Fruit fly (Drosophila melanogaster): ENCODE measurements around the gene RpL28.

DNA sequence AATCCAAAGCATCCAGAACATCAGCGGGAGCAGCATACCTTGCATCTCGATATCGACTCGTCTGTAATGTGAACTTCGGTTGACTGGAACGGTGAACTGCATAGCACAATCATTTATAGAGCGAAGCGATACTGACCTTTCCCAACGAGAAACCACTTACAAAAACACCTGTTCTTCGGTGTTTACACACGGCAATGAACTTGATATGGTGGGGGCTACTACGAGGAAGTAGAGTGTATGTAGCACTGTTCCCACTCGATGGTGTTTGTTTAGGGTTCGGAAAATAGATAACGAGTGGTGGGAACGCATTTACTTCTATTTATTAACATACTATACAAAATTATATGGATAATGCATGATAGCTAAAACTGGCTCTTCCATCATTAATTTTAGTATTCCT lies 13.9 kb downstream of the RpL28 start, which contains the start of the genes CG32269 and CG32270:
- TF ChIP-seq EcR (GFP tag; optimal IDR thresholded peaks at IDR 0.05) (no peak), psq (optimal IDR thresholded peaks at IDR 0.05) (no peak), pan (optimal IDR thresholded peaks at IDR 0.05) (no peak), CG8478 (optimal IDR thresholded peaks at IDR 0.05) (no peak), usp (GFP tag; optimal IDR thresholded peaks at IDR 0.05) (no peak), Dll (optimal IDR thresholded peaks at IDR 0.05) (no peak)
